Fruit fly (Drosophila melanogaster) whole organism, wandering third instar larva: ENCODE results near the gene Spec2.
A peak's percentile ranks its signal among the peaks of the same experiment; 100 is the strongest.

ENCODE experiments used
- Abd-B ChIP-seq: fragments of >200 bp; optimal IDR thresholded peaks from 2 replicates; lab custom pipeline; 2017; ENCODE audit warnings: missing biosample characterization, missing genetic modification characterization
- CrebA ChIP-seq: fragments of 200-800 bp; sonication (Bioruptor generic); optimal IDR thresholded peaks from 2 replicates; lab custom pipeline; 2016; ENCODE audit warnings: missing biosample characterization, mild to moderate bottlenecking, missing genetic modification characterization, borderline replicate concordance
- Dfd ChIP-seq: fragments of >200 bp; optimal IDR thresholded peaks from 2 replicates; lab custom pipeline; 2017; ENCODE audit warnings: missing biosample characterization, missing genetic modification characterization
- Dif ChIP-seq: fragments of 200-275, 200-300 bp; sonication (Bioruptor generic); optimal IDR thresholded peaks from 2 replicates; lab custom pipeline; 2018; ENCODE audit warnings: missing biosample characterization, missing genetic modification characterization; ENCODE audit not compliant: partially characterized antibody
- GATAd ChIP-seq: sonication (Bioruptor generic); optimal IDR thresholded peaks from 2 replicates; lab custom pipeline; 2016; ENCODE audit warnings: missing biosample characterization, missing genetic modification characterization
- HLH106 ChIP-seq: fragments of 200-800 bp; optimal IDR thresholded peaks from 3 replicates; lab custom pipeline; 2019; ENCODE audit warnings: missing biosample characterization, mild to moderate bottlenecking, missing genetic modification characterization, moderate library complexity
- Hnf4 ChIP-seq: fragments of 200-800 bp; sonication (Bioruptor generic); optimal IDR thresholded peaks from 2 replicates; lab custom pipeline; 2016; ENCODE audit warnings: missing biosample characterization, mild to moderate bottlenecking, missing genetic modification characterization
- Hr83 ChIP-seq: fragments of 200-300 bp; sonication (Bioruptor generic); optimal IDR thresholded peaks from 2 replicates; lab custom pipeline; 2016; ENCODE audit warnings: missing biosample characterization, mild to moderate bottlenecking, missing genetic modification characterization, moderate library complexity; ENCODE audit not compliant: poor library complexity, severe bottlenecking
- Jra ChIP-seq: sonication (Bioruptor generic); optimal IDR thresholded peaks from 2 replicates; lab custom pipeline; 2016; ENCODE audit warnings: missing biosample characterization, missing genetic modification characterization
- N ChIP-seq: fragments of >200 bp; optimal IDR thresholded peaks from 2 replicates; lab custom pipeline; 2018; ENCODE audit warnings: missing biosample characterization, missing external identifiers, missing genetic modification characterization
- OdsH ChIP-seq: fragments of 200-800 bp; sonication (Bioruptor generic); optimal IDR thresholded peaks from 2 replicates; lab custom pipeline; 2016; ENCODE audit warnings: missing biosample characterization, mild to moderate bottlenecking, missing genetic modification characterization
- Rel ChIP-seq, 2 experiments: fragments of 200-800 bp; sonication (Bioruptor generic) in 1 of 2; optimal IDR thresholded peaks; 2 replicates in 1 of 2; 3 replicates in 1 of 2; lab custom pipeline; 2016 to 2019; ENCODE audit warnings: mild to moderate bottlenecking in 2 of 2, missing biosample characterization in 2 of 2, missing genetic modification characterization in 2 of 2, moderate library complexity in 1 of 2
- Sp1 ChIP-seq: fragments of 200-800 bp; sonication (Bioruptor generic); optimal IDR thresholded peaks from 3 replicates; lab custom pipeline; 2019; ENCODE audit warnings: missing biosample characterization, mild to moderate bottlenecking, missing genetic modification characterization, moderate library complexity
- Vsx2 ChIP-seq: fragments of 200-300, 225-300 bp; sonication (Bioruptor generic); optimal IDR thresholded peaks from 2 replicates; lab custom pipeline; 2018; ENCODE audit warnings: missing biosample characterization, missing genetic modification characterization; ENCODE audit not compliant: partially characterized antibody
- br ChIP-seq: fragments of 200-800 bp; sonication (Bioruptor generic); optimal IDR thresholded peaks from 2 replicates; lab custom pipeline; 2016; ENCODE audit warnings: missing biosample characterization, missing genetic modification characterization
- brk ChIP-seq: fragments of 200-800 bp; sonication (Bioruptor generic); optimal IDR thresholded peaks from 2 replicates; lab custom pipeline; 2016; ENCODE audit warnings: missing biosample characterization, mild to moderate bottlenecking, missing genetic modification characterization
- dl ChIP-seq, 2 experiments: fragments of 175-275, 200-275 bp in 1 of 2; fragments of 200-275 bp in 1 of 2; sonication (Bioruptor generic); optimal IDR thresholded peaks; lab custom pipeline; 2018; ENCODE audit warnings: mild to moderate bottlenecking in 2 of 2, missing biosample characterization in 2 of 2, missing genetic modification characterization in 2 of 2, moderate library complexity in 2 of 2; ENCODE audit not compliant: partially characterized antibody in 2 of 2, insufficient read depth in 1 of 2
- dmrt93B ChIP-seq: fragments of 200-800 bp; sonication (Bioruptor generic); optimal IDR thresholded peaks from 2 replicates; lab custom pipeline; 2018; ENCODE audit warnings: missing biosample characterization, mild to moderate bottlenecking, missing genetic modification characterization
- dsf ChIP-seq: sonication (Bioruptor generic); optimal IDR thresholded peaks from 2 replicates; lab custom pipeline; 2016; ENCODE audit warnings: missing biosample characterization, missing genetic modification characterization, borderline replicate concordance
- ey ChIP-seq: fragments of 200-800 bp; sonication (Bioruptor generic); optimal IDR thresholded peaks from 2 replicates; lab custom pipeline; 2016; ENCODE audit warnings: missing biosample characterization, missing genetic modification characterization
- foxo ChIP-seq, 2 experiments: fragments of 200-800 bp; sonication (Bioruptor generic); optimal IDR thresholded peaks; 2 replicates in 1 of 2; 3 replicates in 1 of 2; lab custom pipeline; 2016 to 2017; ENCODE audit warnings: missing biosample characterization in 2 of 2, missing genetic modification characterization in 2 of 2
- fru ChIP-seq: fragments of 200-800 bp; sonication (Bioruptor generic); optimal IDR thresholded peaks from 3 replicates; lab custom pipeline; 2016; ENCODE audit warnings: missing biosample characterization, mild to moderate bottlenecking, missing genetic modification characterization
- h ChIP-seq: fragments of 200-800 bp; sonication (Bioruptor generic); optimal IDR thresholded peaks from 3 replicates; lab custom pipeline; 2016; ENCODE audit warnings: missing biosample characterization, mild to moderate bottlenecking, missing genetic modification characterization
- psq ChIP-seq: fragments of 200-800 bp; sonication (Bioruptor generic); optimal IDR thresholded peaks from 3 replicates; lab custom pipeline; 2017; ENCODE audit warnings: missing biosample characterization, mild to moderate bottlenecking, missing genetic modification characterization, moderate library complexity
- rgr ChIP-seq: fragments of 200-800 bp; sonication (Bioruptor generic); optimal IDR thresholded peaks from 3 replicates; lab custom pipeline; 2016; ENCODE audit warnings: missing biosample characterization, mild to moderate bottlenecking, missing genetic modification characterization
- sage ChIP-seq: fragments of 200-800 bp; sonication (Bioruptor generic); optimal IDR thresholded peaks from 2 replicates; lab custom pipeline; 2016; ENCODE audit warnings: missing biosample characterization, mild to moderate bottlenecking, missing genetic modification characterization
- sv ChIP-seq: fragments of 200-800 bp; sonication (Bioruptor generic); optimal IDR thresholded peaks from 3 replicates; lab custom pipeline; 2016; ENCODE audit warnings: missing biosample characterization, missing genetic modification characterization
- tai ChIP-seq: sonication (Bioruptor generic); optimal IDR thresholded peaks from 2 replicates; lab custom pipeline; 2016; ENCODE audit warnings: missing biosample characterization, missing genetic modification characterization
- usp ChIP-seq: fragments of >200 bp; optimal IDR thresholded peaks from 2 replicates; lab custom pipeline; 2017; ENCODE audit warnings: missing biosample characterization, missing genetic modification characterization
- woc ChIP-seq: sonication (Bioruptor generic); optimal IDR thresholded peaks from 2 replicates; lab custom pipeline; 2016; ENCODE audit warnings: missing biosample characterization, mild to moderate bottlenecking, missing genetic modification characterization

Spec2 gene

dm6 chr3R:5647705-5648568, 24.0 kb upstream of the Spec2 start:
- TF ChIP-seq HLH106 (peak; percentile 35), Sp1 (GFP tag; lab: Kevin White, UChicago) (no peak), Vsx2 (GFP tag; lab: Kevin White, UChicago) (no peak), rgr (GFP tag; lab: Kevin White, UChicago) (peak; percentile 31), Hr83 (GFP tag; lab: Kevin White, UChicago) (no peak), OdsH (GFP tag; lab: Kevin White, UChicago) (peak; percentile 18), N (peak; percentile 46), Hnf4 (GFP tag; lab: Kevin White, UChicago) (no peak), CrebA (no peak), dsf (GFP tag; lab: Kevin White, UChicago) (no peak), Dif (GFP tag; lab: Kevin White, UChicago) (no peak), Jra (peak; percentile 26), foxo (GFP tag; optimal IDR thresholded peaks at IDR 0.05; lab: Kevin White, UChicago) (peak in 1 of 2 experiments; percentile 36), br (peak; percentile 49), h (peak; percentile 66), Rel (GFP tag; optimal IDR thresholded peaks at IDR 0.05; lab: Kevin White, UChicago) (no peak), Rel (tag; optimal IDR thresholded peaks at IDR 0.05; lab: Kevin White, UChicago) (peak; percentile 10), ey (GFP tag; lab: Kevin White, UChicago) (peak; percentile 31), brk (GFP tag; lab: Kevin White, UChicago) (no peak), fru (no peak), GATAd (GFP tag; lab: Kevin White, UChicago) (no peak)
- TF ChIP-seq, all 38 proteins: peak for 10

dm6 chr3R:5643421-5643820, 19.5 kb upstream of the Spec2 start:
- TF ChIP-seq psq (GFP tag; lab: Kevin White, UChicago): no peak
- TF ChIP-seq Dfd (GFP tag; lab: Kevin White, UChicago): no peak
- TF ChIP-seq brk (GFP tag; lab: Kevin White, UChicago): no peak
- no peak for TF ChIP-seq woc (GFP tag; lab: Kevin White, UChicago)
- no peak for TF ChIP-seq dmrt93B (GFP tag; lab: Kevin White, UChicago)

DNA sequence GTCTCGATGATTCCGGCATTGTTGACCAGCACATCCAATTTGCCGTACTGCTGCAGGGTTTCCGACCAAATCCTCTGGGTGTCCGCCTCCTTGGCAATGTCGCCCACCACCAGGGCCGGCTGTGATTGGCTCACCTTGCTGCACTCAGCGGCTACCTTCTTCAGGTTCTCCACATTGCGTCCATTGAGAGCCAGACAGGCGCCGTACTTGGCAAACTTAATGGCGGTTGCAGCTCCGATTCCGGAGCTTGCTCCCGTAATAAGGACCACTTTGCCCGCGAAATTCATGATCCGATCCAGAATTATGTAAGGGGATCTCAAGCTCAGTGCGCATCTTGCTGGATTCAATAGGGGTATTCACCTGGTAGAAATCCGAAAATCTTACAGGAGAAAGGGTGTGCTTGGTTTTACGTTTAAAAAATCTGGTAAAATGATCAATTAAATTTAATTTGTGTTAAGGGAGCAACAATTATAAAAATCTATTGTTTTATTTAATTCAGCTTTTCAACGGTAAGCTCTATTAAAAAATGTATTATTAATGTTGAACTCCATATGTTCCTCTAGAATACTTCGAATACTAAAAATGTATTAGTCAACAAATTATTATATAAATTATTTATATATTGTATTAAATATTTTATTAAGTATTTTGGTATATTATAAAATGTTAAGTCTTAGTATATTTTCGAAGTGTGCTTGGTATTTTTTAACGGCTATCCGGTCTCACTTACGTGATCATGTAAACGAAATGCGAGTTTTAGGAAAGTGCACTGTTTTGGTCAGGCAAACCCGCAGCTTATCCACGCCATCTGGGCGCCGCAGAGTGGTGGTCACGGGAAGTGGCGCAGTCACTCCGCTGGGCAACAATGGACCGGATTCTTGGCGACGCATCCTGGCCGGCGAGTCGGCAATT, 12.8 kb upstream of the Spec2 start, which contains the start of the genes CG31548 and CG12170:
CG31548 (minus strand) TSS at position 334 of the 912 bp plus-strand sequence.
CG12170 (plus strand) TSS at position 716 of the 912 bp plus-strand sequence.
- peak; percentile 19 for TF ChIP-seq Hr83 (GFP tag; lab: Kevin White, UChicago)
- TF ChIP-seq sage (GFP tag; lab: Kevin White, UChicago): no peak
- no peak for TF ChIP-seq dl (GFP tag; optimal IDR thresholded peaks at IDR 0.05; lab: Kevin White, UChicago; ENCODE audit: insufficient read depth in 1 of 2, partially characterized antibody in 2 of 2)
- TF ChIP-seq HLH106: peak; percentile 36
- peak; percentile 1 for TF ChIP-seq OdsH (GFP tag; lab: Kevin White, UChicago)
- peak; percentile 41 for TF ChIP-seq psq (GFP tag; lab: Kevin White, UChicago)
- TF ChIP-seq GATAd (GFP tag; lab: Kevin White, UChicago): no peak
- TF ChIP-seq usp (GFP tag; lab: Kevin White, UChicago): no peak
- no peak for TF ChIP-seq Jra
- TF ChIP-seq ey (GFP tag; lab: Kevin White, UChicago): peak; percentile 37
- TF ChIP-seq tai (GFP tag; lab: Kevin White, UChicago): no peak
- TF ChIP-seq Abd-B: no peak
- no peak for TF ChIP-seq Sp1 (GFP tag; lab: Kevin White, UChicago)
- TF ChIP-seq sv (GFP tag; lab: Kevin White, UChicago): peak; percentile 32
